Fruit fly (Drosophila melanogaster): ENCODE data around the gene IP3K2.
A peak's percentile ranks its signal among the peaks of the same experiment; 100 is the strongest.

IP3K2 gene

DNA sequence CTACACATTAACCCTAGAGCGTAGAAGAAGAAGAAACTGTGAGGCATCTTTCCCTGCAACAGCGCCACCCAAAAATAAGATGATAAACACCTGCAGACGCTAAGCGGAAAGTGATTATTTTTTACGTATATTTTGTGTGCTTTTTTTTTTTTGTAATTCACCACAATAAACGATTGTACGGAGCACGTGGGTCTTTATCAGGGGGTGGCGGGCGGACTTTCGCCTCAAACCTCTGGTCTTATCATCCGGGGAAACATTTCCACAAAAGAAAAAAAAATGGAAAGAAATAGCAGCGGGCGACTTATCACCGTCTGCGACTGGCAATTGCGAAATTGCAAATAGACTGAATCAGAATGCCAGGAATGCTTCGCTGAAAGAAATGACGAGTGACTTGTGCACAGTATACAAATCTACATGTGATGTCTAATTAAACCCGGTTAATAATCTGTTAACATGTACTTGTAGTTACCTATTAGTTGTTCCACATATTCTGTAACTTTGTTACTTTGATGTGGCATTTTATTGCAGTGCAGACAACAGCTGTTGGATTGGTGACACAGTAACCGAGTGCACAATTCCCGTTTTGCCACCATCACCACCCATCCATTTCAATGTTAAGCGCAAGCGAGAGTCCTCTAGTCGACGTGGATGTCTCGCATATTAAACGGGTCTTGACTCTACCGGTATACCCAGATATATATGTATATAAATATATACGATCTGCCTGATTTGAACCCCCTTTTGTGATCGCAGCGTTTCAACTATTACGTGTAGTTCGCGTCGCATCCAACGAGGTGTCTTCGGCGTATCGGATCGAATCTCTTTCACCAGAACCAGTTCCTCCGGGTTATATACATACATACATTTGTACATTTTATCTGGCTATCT, 28.6 kb downstream of the IP3K2 start:
- TF ChIP-seq crp (GFP tag; optimal IDR thresholded peaks at IDR 0.05) (peak in 1 of 2 experiments; percentile 39), Oli (tag; optimal IDR thresholded peaks at IDR 0.05) (no peak), ATbp (GFP tag; optimal IDR thresholded peaks at IDR 0.05) (peak; percentile 34), caup (GFP tag; optimal IDR thresholded peaks at IDR 0.05; ENCODE audit: severe bottlenecking) (no peak), CG7839 (tag; optimal IDR thresholded peaks at IDR 0.05) (peak; percentile 7), aop (GFP tag; IDR thresholded peaks at IDR 0.05) (0 out of 2 replicates have a peak, but pooled peaks have one; percentile 28), CG11085 (GFP tag; IDR thresholded peaks at IDR 0.05) (no peak), CG8290 (GFP tag; optimal IDR thresholded peaks at IDR 0.05) (peak; percentile 5), CG8290 (tag; optimal IDR thresholded peaks at IDR 0.05) (peak in 1 of 2 experiments; percentile 70), sens (GFP tag) (peak; percentile 64), z (GFP tag; IDR thresholded peaks at IDR 0.05) (no peak), CG18599 (GFP tag; optimal IDR thresholded peaks at IDR 0.05) (peak; percentile 16), bsh (GFP tag; optimal IDR thresholded peaks at IDR 0.05) (peak; percentile 11 to 25), dmrt99B (tag; optimal IDR thresholded peaks at IDR 0.05) (peak; percentile 48), cwo (GFP tag; optimal IDR thresholded peaks at IDR 0.05) (peak; percentile 20), mam (GFP tag; optimal IDR thresholded peaks at IDR 0.05) (peak; percentile 26), Ptx1 (GFP tag; IDR thresholded peaks at IDR 0.05) (peak; percentile 28; the same call in 1 of the 2 replicates), jigr1 (GFP tag; IDR thresholded peaks at IDR 0.05) (no peak), CG15269 (tag; optimal IDR thresholded peaks at IDR 0.05) (peak; percentile 8), wor (GFP tag; IDR thresholded peaks at IDR 0.05) (0 out of 2 replicates have a peak, but pooled peaks have one; percentile 22), Asciz (GFP tag; optimal IDR thresholded peaks at IDR 0.05) (peak; percentile 47), Taf1 (GFP tag; IDR thresholded peaks at IDR 0.05) (no peak), lbe (GFP tag; optimal IDR thresholded peaks at IDR 0.05) (peak; percentile 61), CG12769 (tag; optimal IDR thresholded peaks at IDR 0.05) (peak; percentile 11), corto (GFP tag; optimal IDR thresholded peaks at IDR 0.05) (peak; percentile 61), CG14710 (tag; optimal IDR thresholded peaks at IDR 0.05) (no peak), otp (GFP tag; IDR thresholded peaks at IDR 0.05) (no peak), CG9817 (tag; optimal IDR thresholded peaks at IDR 0.05) (peak; percentile 2), nom (GFP tag; optimal IDR thresholded peaks at IDR 0.05) (peak; percentile 62), CG11398 (GFP tag; optimal IDR thresholded peaks at IDR 0.05) (no peak), row (GFP tag; IDR thresholded peaks at IDR 0.05) (peak; percentile 29; the same call in 2 of the 3 replicates), CG12391 (tag; optimal IDR thresholded peaks at IDR 0.05) (peak; percentile 17), Side (GFP tag; optimal IDR thresholded peaks at IDR 0.05) (no peak), CG2678 (tag; optimal IDR thresholded peaks at IDR 0.05) (peak; percentile 27), ap (GFP tag; IDR thresholded peaks at IDR 0.05) (0 out of 2 replicates have a peak, but pooled peaks have one; percentile 20), Med (GFP tag) (peak; percentile 75), CG1603 (tag; optimal IDR thresholded peaks at IDR 0.05) (peak; percentile 53), Blimp-1 (GFP tag; optimal IDR thresholded peaks at IDR 0.05) (peak; percentile 28), B-H1 (GFP tag; IDR thresholded peaks at IDR 0.05) (peak; percentile 29; the same call in 1 of the 3 replicates), lilli (GFP tag; optimal IDR thresholded peaks at IDR 0.05) (peak; percentile 18), Usf (GFP tag; optimal IDR thresholded peaks at IDR 0.05) (no peak), Optix (GFP tag; IDR thresholded peaks at IDR 0.05) (no peak), Antp (GFP tag; optimal IDR thresholded peaks at IDR 0.05) (peak; percentile 5), slbo (GFP tag; IDR thresholded peaks at IDR 0.05) (peak; percentile 35; the same call in 1 of the 2 replicates), CG7786 (GFP tag; optimal IDR thresholded peaks at IDR 0.05) (peak; percentile 1), CG15514 (GFP tag; optimal IDR thresholded peaks at IDR 0.05) (peak; percentile 31), vvl (GFP tag; IDR thresholded peaks at IDR 0.05) (peak; percentile 55), cas (GFP tag; IDR thresholded peaks at IDR 0.05) (no peak)

All from whole organism, embryonic.